Worm (Caenorhabditis elegans) whole organism, mixed stage, embryonic: ENCODE data around the gene T26H5.11.

Experiments used
- M03D4.4 ChIP-seq: sonication (generic microtip); optimal IDR thresholded peaks from 2 replicates; lab custom pipeline; 2017; ENCODE audit warnings: mild to moderate bottlenecking, missing genetic modification characterization, missing compliant biosample characterization
- blmp-1 ChIP-seq: fragments of 150-350 bp; optimal IDR thresholded peaks from 2 replicates; lab custom pipeline; 2014; ENCODE audit warnings: missing biosample characterization, missing genetic modification characterization
- ces-1 ChIP-seq: fragments of 150-350 bp; optimal IDR thresholded peaks from 2 replicates; lab custom pipeline; 2014; ENCODE audit warnings: missing biosample characterization, missing genetic modification reagents, missing genetic modification characterization
- lsy-2 ChIP-seq: fragments of 150-350 bp; optimal IDR thresholded peaks from 2 replicates; lab custom pipeline; 2014; ENCODE audit warnings: missing biosample characterization, missing genetic modification characterization
- mab-5 ChIP-seq: fragments of 150-350 bp; optimal IDR thresholded peaks from 2 replicates; lab custom pipeline; 2014; ENCODE audit warnings: missing biosample characterization, missing genetic modification characterization
- nhr-76 ChIP-seq: sonication (generic microtip); optimal IDR thresholded peaks from 2 replicates; lab custom pipeline; 2017; ENCODE audit warnings: missing biosample characterization, missing genetic modification characterization
- snpc-4 ChIP-seq: fragments of 150-350 bp; optimal IDR thresholded peaks from 2 replicates; lab custom pipeline; 2014; ENCODE audit warnings: missing biosample characterization, missing genetic modification characterization
- unc-62 ChIP-seq: fragments of 150-350 bp; optimal IDR thresholded peaks from 2 replicates; lab custom pipeline; 2014; ENCODE audit warnings: missing biosample characterization, missing genetic modification reagents, missing genetic modification characterization

ce11 chrV:15443708-15444107 is 380 bp downstream of the T26H5.11 start, which contains the start of gene T26H5.10:
- TF ChIP-seq unc-62 (GFP tag; lab: Kevin White, UChicago), result no peak
- no peak for TF ChIP-seq nhr-76
- no peak for TF ChIP-seq ces-1 (GFP tag; lab: Kevin White, UChicago)
- no peak for TF ChIP-seq M03D4.4 (tag; lab: Kevin White, UChicago)
- no peak for TF ChIP-seq blmp-1
- TF ChIP-seq mab-5 (tag; lab: Kevin White, UChicago), result no peak
- no peak for TF ChIP-seq snpc-4 (tag; lab: Kevin White, UChicago)
- TF ChIP-seq lsy-2 (tag; lab: Kevin White, UChicago), result no peak
